Worm (Caenorhabditis elegans) whole organism, L4 larva: ENCODE results near the gene flh-3.
"Not testable (repeated sequence)": the region's sequence is repeated elsewhere in the genome, so short reads cannot be mapped to it uniquely, and the experiment has no call there.

Source experiments
- F26F4.8 ChIP-seq: fragments of 200-800 bp; sonication (Bioruptor generic); conservative IDR thresholded peaks from 2 replicates; pipeline ENCODE4 v1.3.6; 2022; ENCODE audit warnings: missing genetic modification characterization, missing compliant biosample characterization
- F37D6.2 ChIP-seq: sonication (generic microtip); optimal IDR thresholded peaks from 2 replicates; lab custom pipeline; 2016; ENCODE audit warnings: mild to moderate bottlenecking, missing genetic modification characterization, missing compliant biosample characterization
- F44E2.7 ChIP-seq: fragments of 200-800 bp; sonication (Bioruptor generic); IDR thresholded peaks from 2 replicates; pipeline ENCODE4 v2.1.2; 2022; ENCODE audit warnings: missing genetic modification characterization, missing compliant biosample characterization
- Y105C5A.15 ChIP-seq: fragments of 200-800 bp; sonication (Bioruptor generic); IDR thresholded peaks from 2 replicates; pipeline ENCODE4 v1.3.6; 2022; ENCODE audit warnings: missing genetic modification characterization, missing compliant biosample characterization
- Y48G9A.11 ChIP-seq: fragments of 200-800 bp; sonication (Bioruptor generic); IDR thresholded peaks from 2 replicates; pipeline ENCODE4 v1.3.6; 2022; ENCODE audit warnings: missing genetic modification reagents, missing genetic modification characterization, missing compliant biosample characterization
- Y5F2A.4 ChIP-seq: fragments of 200-800 bp; sonication (Bioruptor generic); optimal IDR thresholded peaks from 2 replicates; lab custom pipeline; 2018; ENCODE audit warnings: mild to moderate bottlenecking, missing genetic modification characterization, missing compliant biosample characterization
- ZK337.2 ChIP-seq: fragments of 200-800 bp; sonication (Bioruptor generic); IDR thresholded peaks from 2 replicates; pipeline ENCODE4 v1.3.6; 2022; ENCODE audit warnings: missing genetic modification reagents, missing genetic modification characterization, missing compliant biosample characterization
- aha-1 ChIP-seq: fragments of 150-350 bp; peaks from one replicate; lab custom pipeline; 2014; ENCODE audit warnings: missing biosample characterization, missing genetic modification characterization
- aly-2 ChIP-seq: sonication (generic microtip); optimal IDR thresholded peaks from 2 replicates; lab custom pipeline; 2018; ENCODE audit warnings: missing biosample characterization, missing genetic modification characterization
- ama-1 ChIP-seq: fragments of 150-350 bp; optimal IDR thresholded peaks from 2 replicates; lab custom pipeline; 2014; ENCODE audit warnings: inconsistent platforms, mixed read lengths
- arid-1 ChIP-seq: fragments of 200-800 bp; sonication (Bioruptor generic); conservative IDR thresholded peaks from 2 replicates; pipeline ENCODE4 v1.3.6; 2022; ENCODE audit warnings: missing genetic modification reagents, missing genetic modification characterization, missing compliant biosample characterization
- ceh-20 ChIP-seq: fragments of 200-800 bp; sonication (Bioruptor generic); IDR thresholded peaks from 2 replicates; pipeline ENCODE4 v1.3.6; 2022; ENCODE audit warnings: missing genetic modification reagents, missing genetic modification characterization, missing compliant biosample characterization
- ctbp-1 ChIP-seq: fragments of 200-800 bp; sonication (Bioruptor generic); IDR thresholded peaks from 2 replicates; pipeline ENCODE4 v1.3.6; 2022; ENCODE audit warnings: missing genetic modification reagents, missing genetic modification characterization, missing compliant biosample characterization
- daf-12 ChIP-seq: fragments of 150-350 bp; optimal IDR thresholded peaks from 2 replicates; lab custom pipeline; 2014; ENCODE audit warnings: missing biosample characterization, missing genetic modification reagents, missing genetic modification characterization
- daf-16 ChIP-seq, 3 experiments: sonication (generic microtip); optimal IDR thresholded peaks; 2 replicates each; lab custom pipeline; 2016 to 2017; ENCODE audit warnings: missing genetic modification characterization in 3 of 3, missing genetic modification reagents in 3 of 3, mild to moderate bottlenecking in 2 of 3, missing compliant biosample characterization in 2 of 3, missing biosample characterization in 1 of 3, moderate library complexity in 1 of 3
- fkh-10 ChIP-seq: fragments of 150-350 bp; optimal IDR thresholded peaks from 2 replicates; lab custom pipeline; 2014; ENCODE audit warnings: missing biosample characterization, missing genetic modification reagents, missing genetic modification characterization
- hif-1 ChIP-seq, 2 experiments: sonication (generic microtip); optimal IDR thresholded peaks; 2 replicates each; lab custom pipeline; 2016 to 2017; ENCODE audit warnings: missing compliant biosample characterization in 2 of 2, missing genetic modification characterization in 2 of 2, missing genetic modification reagents in 2 of 2, missing genotype in 2 of 2, mild to moderate bottlenecking in 1 of 2
- mdl-1 ChIP-seq, 2 experiments: fragments of 150-350 bp in 1 of 2; sonication (generic microtip) in 1 of 2; optimal IDR thresholded peaks; 2 replicates each; lab custom pipeline; 2014 to 2017; ENCODE audit warnings: missing biosample characterization in 2 of 2, missing genetic modification characterization in 2 of 2
- mdt-29 ChIP-seq: fragments of 200-800 bp; sonication (Bioruptor generic); IDR thresholded peaks from 2 replicates; pipeline ENCODE4 v1.3.6; 2022; ENCODE audit warnings: missing genetic modification reagents, missing genetic modification characterization, missing compliant biosample characterization
- mes-2 ChIP-seq: sonication (generic microtip); optimal IDR thresholded peaks from 2 replicates; lab custom pipeline; 2016; ENCODE audit warnings: missing genotype, mild to moderate bottlenecking, missing genetic modification characterization, missing compliant biosample characterization; ENCODE audit not compliant: poor library complexity, severe bottlenecking
- nhr-11 ChIP-seq: fragments of 150-350 bp; optimal IDR thresholded peaks from 2 replicates; lab custom pipeline; 2014; ENCODE audit warnings: missing biosample characterization, missing genetic modification characterization
- nhr-111 ChIP-seq: fragments of 200-800 bp; sonication (Bioruptor generic); optimal IDR thresholded peaks from 2 replicates; lab custom pipeline; 2018; ENCODE audit warnings: mild to moderate bottlenecking, missing genetic modification characterization, missing compliant biosample characterization
- nhr-42 ChIP-seq: fragments of 200-800 bp; sonication (Bioruptor generic); IDR thresholded peaks from 2 replicates; pipeline ENCODE4 v1.3.6; 2022; ENCODE audit warnings: missing genetic modification characterization, missing compliant biosample characterization
- nhr-48 ChIP-seq: sonication (generic microtip); optimal IDR thresholded peaks from 2 replicates; lab custom pipeline; 2016; ENCODE audit warnings: mild to moderate bottlenecking, missing genetic modification characterization, missing compliant biosample characterization
- rbr-2 ChIP-seq: sonication (generic microtip); optimal IDR thresholded peaks from 2 replicates; lab custom pipeline; 2016; ENCODE audit warnings: missing genotype, missing genetic modification characterization, missing compliant biosample characterization
- sdz-12 ChIP-seq: fragments of 200-800 bp; sonication (Bioruptor generic); optimal IDR thresholded peaks from 2 replicates; lab custom pipeline; 2018; ENCODE audit warnings: mild to moderate bottlenecking, missing genetic modification characterization, missing compliant biosample characterization
- set-16 ChIP-seq: fragments of 200-800 bp; sonication (Bioruptor generic); IDR thresholded peaks from 2 replicates; pipeline ENCODE4 v1.3.6; 2022; ENCODE audit warnings: missing genetic modification reagents, missing genetic modification characterization, missing compliant biosample characterization
- snpc-4 ChIP-seq: fragments of 150-350 bp; optimal IDR thresholded peaks from 2 replicates; lab custom pipeline; 2014; ENCODE audit warnings: missing biosample characterization, missing genetic modification characterization
- spr-1 ChIP-seq: sonication (generic microtip); optimal IDR thresholded peaks from 2 replicates; lab custom pipeline; 2016; ENCODE audit warnings: mild to moderate bottlenecking, missing genetic modification characterization, missing compliant biosample characterization
- unc-130 ChIP-seq: sonication (generic microtip); optimal IDR thresholded peaks from 2 replicates; lab custom pipeline; 2016; ENCODE audit warnings: missing genetic modification reagents, missing genetic modification characterization, missing compliant biosample characterization
- unc-39 ChIP-seq: sonication (generic microtip); optimal IDR thresholded peaks from 2 replicates; lab custom pipeline; 2017; ENCODE audit warnings: missing biosample characterization, missing genetic modification characterization
- unc-62 ChIP-seq, 3 experiments: fragments of 150-350 bp in 1 of 3; sonication (generic microtip); optimal IDR thresholded peaks in 2 of 3; peaks in 1 of 3; 1 replicate in 1 of 3; 2 replicates in 2 of 3; lab custom pipeline; 2014 to 2017; ENCODE audit warnings: missing biosample characterization in 3 of 3, missing genetic modification characterization in 3 of 3, missing genetic modification reagents in 3 of 3, missing genotype in 1 of 3
- zag-1 ChIP-seq: fragments of 150-350 bp; optimal IDR thresholded peaks from 2 replicates; lab custom pipeline; 2014; ENCODE audit warnings: missing biosample characterization, missing genetic modification characterization
- zfp-2 ChIP-seq: sonication (generic microtip); optimal IDR thresholded peaks from 2 replicates; lab custom pipeline; 2016; ENCODE audit warnings: mild to moderate bottlenecking, missing genetic modification characterization, missing compliant biosample characterization
- zip-2 ChIP-seq: fragments of 150-350 bp; optimal IDR thresholded peaks from 2 replicates; lab custom pipeline; 2014; ENCODE audit warnings: missing biosample characterization, missing genetic modification characterization
- ztf-11 ChIP-seq: fragments of 150-350 bp; optimal IDR thresholded peaks from 2 replicates; lab custom pipeline; 2014; ENCODE audit warnings: missing biosample characterization, missing genetic modification characterization

The flh-3 gene

DNA sequence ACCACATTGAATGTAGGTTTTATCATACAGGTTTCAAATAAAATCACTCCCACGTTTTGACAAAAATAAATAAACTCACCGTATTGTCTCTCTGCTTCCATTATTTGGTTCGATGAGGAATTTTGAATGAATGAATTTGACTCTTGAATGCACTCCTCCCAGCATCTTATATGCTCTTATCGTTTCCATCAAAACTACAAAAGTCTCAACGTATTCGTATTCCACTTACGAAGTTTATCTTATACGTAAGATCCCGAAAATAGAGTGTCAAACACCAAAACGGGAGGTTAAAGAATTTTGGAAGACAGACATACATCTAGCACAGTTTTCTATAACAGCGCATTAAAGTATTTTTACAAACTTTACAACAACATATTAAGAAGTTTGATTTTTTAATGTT, 23.9 kb downstream of the flh-3 start, which contains the start of gene nhr-264:
TSS of gene nhr-264 (minus strand) at position 101 of the 400 bp plus-strand sequence.
- not testable (repeated sequence) for TF ChIP-seq hif-1 (tag; optimal IDR thresholded peaks at IDR 0.05; lab: Kevin White, UChicago); arid-1; aly-2 (tag; lab: Kevin White, UChicago)

- TF ChIP-seq aha-1 (peak; percentile 51), unc-62 (GFP tag; optimal IDR thresholded peaks at IDR 0.05 in 1 of 2; lab: Kevin White, UChicago) (peak in 1 of 2 experiments; percentile 65), unc-62 (tag; optimal IDR thresholded peaks at IDR 0.05; lab: Kevin White, UChicago) (no peak), mes-2 (no peak)
- TF ChIP-seq, all 104 proteins: peak for 2
These were observed 26.4 kb downstream of the flh-3 start, which contains the start of gene F49C12.1 for ce11 chrIV:9296285-9296684. F49C12.1 (minus strand) TSS chrIV:9296354.

DNA sequence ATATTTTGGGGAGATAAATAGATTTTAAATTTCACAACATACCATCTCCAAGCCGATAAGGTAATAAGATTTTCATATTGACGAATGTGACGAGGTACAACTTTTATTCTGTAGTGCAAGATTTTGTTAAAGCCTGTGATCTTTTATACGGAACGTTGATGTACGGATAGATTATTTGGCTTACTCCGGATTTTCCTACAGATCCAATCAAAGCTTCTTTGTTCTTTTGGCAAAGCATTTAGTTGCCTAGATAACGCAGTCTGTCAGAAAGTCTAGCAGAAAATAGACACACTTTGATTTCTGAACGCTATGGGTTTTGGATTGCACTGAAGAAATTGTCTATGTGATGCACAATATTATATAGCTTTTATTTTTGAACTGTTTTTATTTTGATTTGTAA, 29.2 kb downstream of the flh-3 start, which contains the start of gene F49C12.2:
TSS of gene F49C12.2 (minus strand) at position 101 of the 400 bp plus-strand sequence.
- TF ChIP-seq Y5F2A.4: no peak
- no peak for TF ChIP-seq snpc-4 (tag; lab: Kevin White, UChicago)
- TF ChIP-seq unc-130 (GFP tag; lab: Kevin White, UChicago): no peak
- TF ChIP-seq, all 104 proteins: peak for 0

- TF ChIP-seq Y105C5A.15 (no peak), ceh-20 (GFP tag; lab: Robert Waterston, UW) (no peak), zag-1 (tag; lab: Kevin White, UChicago) (no peak), set-16 (GFP tag; lab: Robert Waterston, UW) (no peak), daf-12 (tag; lab: Kevin White, UChicago) (no peak), spr-1 (tag; lab: Kevin White, UChicago) (no peak), nhr-42 (GFP tag; lab: Robert Waterston, UW) (no peak), mdt-29 (GFP tag; lab: Robert Waterston, UW) (no peak), ama-1 (lab: Kevin White, UChicago) (no peak), nhr-11 (tag; lab: Kevin White, UChicago) (no peak), zfp-2 (no peak), nhr-111 (GFP tag; lab: Kevin White, UChicago) (no peak), arid-1 (no peak), zip-2 (no peak), Y48G9A.11 (GFP tag; lab: Robert Waterston, UW) (no peak), F44E2.7 (GFP tag; lab: Robert Waterston, UW) (no peak)
These were observed 30.2 kb downstream of the flh-3 start, which contains the start of gene F49C12.3 for ce11 chrIV:9300127-9300526. F49C12.3 (plus strand) TSS chrIV:9300427.

- TF ChIP-seq ztf-11 (tag; lab: Kevin White, UChicago) (no peak), daf-16 (GFP tag; optimal IDR thresholded peaks at IDR 0.05; lab: Kevin White, UChicago) (no peak), daf-16 (tag; optimal IDR thresholded peaks at IDR 0.05; lab: Kevin White, UChicago) (no peak), ctbp-1 (GFP tag; lab: Robert Waterston, UW) (no peak), arid-1 (no peak), mdt-29 (GFP tag; lab: Robert Waterston, UW) (no peak)
These were observed 34.1 kb downstream of the flh-3 start, which contains the start of gene F49C12.4 for ce11 chrIV:9303994-9304393. F49C12.4 (minus strand) TSS chrIV:9304094.

ce11 chrIV:9304617-9305016, 34.7 kb downstream of the flh-3 start, which contains the start of gene F49C12.5:
F49C12.5 (plus strand) TSS chrIV:9304917.
- TF ChIP-seq aha-1: no peak
- TF ChIP-seq nhr-48: no peak
- TF ChIP-seq fkh-10 (GFP tag; lab: Kevin White, UChicago): no peak
- no peak for TF ChIP-seq F26F4.8 (GFP tag; lab: Robert Waterston, UW)
- no peak for TF ChIP-seq set-16 (GFP tag; lab: Robert Waterston, UW)
- no peak for TF ChIP-seq mdl-1 (tag; optimal IDR thresholded peaks at IDR 0.05; lab: Kevin White, UChicago)
- TF ChIP-seq ZK337.2: no peak
- TF ChIP-seq sdz-12: no peak
- no peak for TF ChIP-seq F37D6.2 (tag; lab: Kevin White, UChicago)
- no peak for TF ChIP-seq rbr-2 (tag; lab: Kevin White, UChicago)
- TF ChIP-seq unc-39: no peak
